Fruit fly (Drosophila melanogaster) Kc167 (cell line): ENCODE measurements around the gene Ldh.

ENCODE experiments used
- Myc ChIP-seq: fragments of >200 bp; optimal IDR thresholded peaks from 2 replicates; lab custom pipeline; 2017; ENCODE audit warnings: missing external identifiers
- Sin3A ChIP-seq: fragments of >200 bp; optimal IDR thresholded peaks from 2 replicates; lab custom pipeline; 2018; ENCODE audit warnings: missing external identifiers
- insv ChIP-seq: fragments of >200 bp; optimal IDR thresholded peaks from 3 replicates; lab custom pipeline; 2018; ENCODE audit warnings: missing external identifiers
- psq ChIP-seq: fragments of >200 bp; optimal IDR thresholded peaks from 2 replicates; lab custom pipeline; 2017; ENCODE audit warnings: missing external identifiers
- ttk ChIP-seq: sonication (Bioruptor generic); optimal IDR thresholded peaks from 2 replicates; lab custom pipeline; 2017; ENCODE audit warnings: missing external identifiers

DNA sequence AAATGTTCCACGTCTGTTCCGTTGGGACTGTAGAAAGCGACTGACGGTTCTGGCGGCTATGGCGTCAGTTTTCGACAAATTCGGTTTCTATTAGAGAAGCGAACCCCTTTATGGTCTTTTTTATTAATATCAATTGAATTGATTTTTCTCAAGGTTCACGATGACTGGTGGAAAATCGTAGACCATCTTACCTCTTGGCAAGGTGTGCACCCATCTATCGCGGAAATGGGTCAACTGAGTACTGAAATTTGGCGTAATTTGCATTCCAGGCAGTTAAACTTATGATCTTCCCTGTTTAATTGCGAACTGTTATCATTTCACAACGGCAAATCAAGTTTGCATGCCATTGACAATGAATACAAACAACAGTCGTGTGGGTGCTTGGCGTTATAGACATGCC lies 22.5 kb downstream of the Ldh start, which contains the start of gene CG10226:
- TF ChIP-seq ttk (no peak), Myc (lab: Kevin White, UChicago) (no peak), psq (lab: Kevin White, UChicago) (no peak), Sin3A (no peak), insv (lab: Kevin White, UChicago) (no peak)
